Fruit fly (Drosophila melanogaster) whole organism, embryonic: ENCODE measurements around the gene CG10214.

Experiments
- Atf-2 ChIP-seq: fragments of 200-800 bp; sonication (Bioruptor generic); optimal IDR thresholded peaks from 2 replicates; lab custom pipeline; 2016; ENCODE audit warnings: missing biosample characterization, missing genetic modification characterization
- B-H1 ChIP-seq: fragments of 200-800 bp; sonication (Bioruptor generic); IDR thresholded peaks from 3 replicates; pipeline ENCODE4 v1.3.6; 2022; ENCODE audit warnings: missing biosample characterization, missing genetic modification characterization
- BEAF-32 ChIP-seq: fragments of 200-800 bp; sonication (Bioruptor generic); optimal IDR thresholded peaks from 3 replicates; lab custom pipeline; 2017; ENCODE audit warnings: missing biosample characterization, missing genetic modification characterization, mild to moderate bottlenecking, moderate library complexity, missing genetic modification reagents
- C15 ChIP-seq: fragments of 200-800 bp; sonication (Bioruptor generic); IDR thresholded peaks from 3 replicates; pipeline ENCODE4 v1.3.6; 2022; ENCODE audit warnings: missing biosample characterization, missing genetic modification characterization
- CG10267 ChIP-seq: fragments of 200-800 bp; sonication (Bioruptor generic); optimal IDR thresholded peaks from 2 replicates; lab custom pipeline; 2018; ENCODE audit warnings: missing biosample characterization, mild to moderate bottlenecking, missing genetic modification characterization, moderate library complexity
- CG10366 ChIP-seq: fragments of 200-800 bp; sonication (Bioruptor generic); IDR thresholded peaks from 2 replicates; pipeline ENCODE4 v1.3.6; 2022; ENCODE audit warnings: missing biosample characterization, missing genetic modification characterization
- CG10654 ChIP-seq: fragments of 200-800 bp; sonication (Bioruptor generic); optimal IDR thresholded peaks from 2 replicates; lab custom pipeline; 2016; ENCODE audit warnings: missing biosample characterization, missing genetic modification characterization
- CG12299 ChIP-seq: fragments of 200-800 bp; sonication (Bioruptor generic); optimal IDR thresholded peaks from 2 replicates; lab custom pipeline; 2018; ENCODE audit warnings: missing biosample characterization, mild to moderate bottlenecking, missing genetic modification characterization
- CG13424 ChIP-seq: fragments of 200-800 bp; sonication (Bioruptor generic); optimal IDR thresholded peaks from 2 replicates; lab custom pipeline; 2019; ENCODE audit warnings: missing biosample characterization, mild to moderate bottlenecking, missing genetic modification characterization, moderate library complexity
- CG14014 ChIP-seq: fragments of 200-800 bp; sonication (Bioruptor generic); IDR thresholded peaks from 2 replicates; pipeline ENCODE4 v1.3.6; 2022; ENCODE audit warnings: missing biosample characterization, missing genetic modification characterization
- CG15269 ChIP-seq: fragments of 200-800 bp; sonication (Bioruptor generic); optimal IDR thresholded peaks from 2 replicates; lab custom pipeline; 2018; ENCODE audit warnings: missing biosample characterization, mild to moderate bottlenecking, missing genetic modification characterization, moderate library complexity
- CG15696 ChIP-seq: fragments of 200-800 bp; sonication (Bioruptor generic); optimal IDR thresholded peaks from 2 replicates; lab custom pipeline; 2019; ENCODE audit warnings: missing biosample characterization, mild to moderate bottlenecking, missing genetic modification characterization, moderate library complexity
- CG17328 ChIP-seq: fragments of 200-800 bp; sonication (Bioruptor generic); IDR thresholded peaks from 2 replicates; pipeline ENCODE4 v1.3.6; 2022; ENCODE audit warnings: missing biosample characterization, missing genetic modification characterization
- CG17359 ChIP-seq: fragments of 200-800 bp; sonication (Bioruptor generic); optimal IDR thresholded peaks from 3 replicates; lab custom pipeline; 2018; ENCODE audit warnings: missing biosample characterization, mild to moderate bottlenecking, missing genetic modification characterization, moderate library complexity
- CG17568 ChIP-seq: fragments of 200-800 bp; sonication (Bioruptor generic); optimal IDR thresholded peaks from 2 replicates; lab custom pipeline; 2018; ENCODE audit warnings: missing biosample characterization, mild to moderate bottlenecking, missing genetic modification characterization, moderate library complexity
- CG18764 ChIP-seq: fragments of 200-800 bp; sonication (Bioruptor generic); optimal IDR thresholded peaks from 3 replicates; lab custom pipeline; 2016; ENCODE audit warnings: missing biosample characterization, missing genetic modification characterization
- CG2199 ChIP-seq: fragments of 200-800 bp; sonication (Bioruptor generic); IDR thresholded peaks from 3 replicates; pipeline ENCODE4 v1.3.6; 2022; ENCODE audit warnings: missing biosample characterization, missing genetic modification characterization
- CG3281 ChIP-seq: fragments of 200-800 bp; sonication (Bioruptor generic); optimal IDR thresholded peaks from 3 replicates; lab custom pipeline; 2017; ENCODE audit warnings: missing biosample characterization, mild to moderate bottlenecking, missing genetic modification characterization
- CG6654 ChIP-seq: fragments of 200-800 bp; sonication (Bioruptor generic); optimal IDR thresholded peaks from 2 replicates; lab custom pipeline; 2017; ENCODE audit warnings: missing biosample characterization, mild to moderate bottlenecking, missing genetic modification characterization
- CG6689 ChIP-seq: fragments of 200-800 bp; sonication (Bioruptor generic); IDR thresholded peaks from 2 replicates; pipeline ENCODE4 v1.3.6; 2022; ENCODE audit warnings: missing biosample characterization, missing genetic modification characterization
- CG6813 ChIP-seq: fragments of 200-800 bp; sonication (Bioruptor generic); optimal IDR thresholded peaks from 2 replicates; lab custom pipeline; 2017; ENCODE audit warnings: missing biosample characterization, missing genetic modification characterization, mild to moderate bottlenecking, moderate library complexity, missing genetic modification reagents
- CG8944 ChIP-seq: fragments of 200-800 bp; sonication (Bioruptor generic); optimal IDR thresholded peaks from 3 replicates; lab custom pipeline; 2016; ENCODE audit warnings: missing biosample characterization, missing genetic modification characterization
- CG9609 ChIP-seq: fragments of 200-800 bp; sonication (Bioruptor generic); optimal IDR thresholded peaks from 3 replicates; lab custom pipeline; 2016; ENCODE audit warnings: missing biosample characterization, missing genetic modification characterization
- CG9797 ChIP-seq: fragments of 200-800 bp; sonication (Bioruptor generic); optimal IDR thresholded peaks from 3 replicates; lab custom pipeline; 2018; ENCODE audit warnings: missing biosample characterization, mild to moderate bottlenecking, missing genetic modification characterization
- Dek ChIP-seq: fragments of 200-800 bp; sonication (Bioruptor generic); optimal IDR thresholded peaks from 3 replicates; lab custom pipeline; 2019; ENCODE audit warnings: missing biosample characterization, mild to moderate bottlenecking, missing genetic modification characterization, moderate library complexity
- Doc2 ChIP-seq: fragments of 200-800 bp; sonication (Bioruptor generic); IDR thresholded peaks from 2 replicates; pipeline ENCODE4 v1.3.6; 2022; ENCODE audit warnings: missing biosample characterization, missing genetic modification characterization
- Fer3 ChIP-seq: fragments of 200-800 bp; sonication (Bioruptor generic); optimal IDR thresholded peaks from 2 replicates; lab custom pipeline; 2018; ENCODE audit warnings: missing biosample characterization, mild to moderate bottlenecking, missing genetic modification characterization, moderate library complexity
- HLH3B ChIP-seq: fragments of 200-800 bp; sonication (Bioruptor generic); IDR thresholded peaks from 2 replicates; pipeline ENCODE4 v1.3.6; 2022; ENCODE audit warnings: missing biosample characterization, missing genetic modification characterization
- Hr51 ChIP-seq, 2 experiments: fragments of 200-800 bp; sonication (Bioruptor generic); optimal IDR thresholded peaks; 2 replicates in 1 of 2; 3 replicates in 1 of 2; lab custom pipeline; 2016 to 2018; ENCODE audit warnings: missing biosample characterization in 2 of 2, missing genetic modification characterization in 2 of 2, mild to moderate bottlenecking in 1 of 2, moderate library complexity in 1 of 2
- Jarid2 ChIP-seq: fragments of 200-800 bp; sonication (Bioruptor generic); optimal IDR thresholded peaks from 3 replicates; lab custom pipeline; 2017; ENCODE audit warnings: mild to moderate bottlenecking, missing biosample characterization, missing genetic modification reagents, missing genetic modification characterization
- Lim3 ChIP-seq: fragments of 200-800 bp; sonication (Bioruptor generic); IDR thresholded peaks from 2 replicates; pipeline ENCODE4 v1.3.6; 2022; ENCODE audit warnings: missing biosample characterization, missing genetic modification characterization
- Mes4 ChIP-seq: fragments of 200-800 bp; sonication (Bioruptor generic); optimal IDR thresholded peaks from 2 replicates; lab custom pipeline; 2016; ENCODE audit warnings: missing biosample characterization, missing genetic modification characterization
- Oaz ChIP-seq: fragments of 200-800 bp; sonication (Bioruptor generic); IDR thresholded peaks from 2 replicates; pipeline ENCODE4 v1.3.6; 2022; ENCODE audit warnings: missing biosample characterization, missing genetic modification characterization
- Oli ChIP-seq: fragments of 200-800 bp; sonication (Bioruptor generic); optimal IDR thresholded peaks from 2 replicates; lab custom pipeline; 2018; ENCODE audit warnings: missing biosample characterization, mild to moderate bottlenecking, missing genetic modification characterization, moderate library complexity
- Ptx1 ChIP-seq: fragments of 200-800 bp; sonication (Bioruptor generic); IDR thresholded peaks from 2 replicates; pipeline ENCODE4 v1.3.6; 2022; ENCODE audit warnings: missing biosample characterization, missing genetic modification characterization
- Rfx ChIP-seq: fragments of 200-800 bp; sonication (Bioruptor generic); IDR thresholded peaks from 2 replicates; pipeline ENCODE4 v1.3.6; 2022; ENCODE audit warnings: missing biosample characterization, missing genetic modification characterization
- ac ChIP-seq: fragments of 200-800 bp; sonication (Bioruptor generic); optimal IDR thresholded peaks from 3 replicates; lab custom pipeline; 2017; ENCODE audit warnings: missing biosample characterization, mild to moderate bottlenecking, missing genetic modification characterization
- al ChIP-seq: fragments of 200-800 bp; sonication (Bioruptor generic); IDR thresholded peaks from 2 replicates; pipeline ENCODE4 v1.3.6; 2022; ENCODE audit warnings: missing biosample characterization, missing genetic modification characterization
- amos ChIP-seq: fragments of 200-800 bp; sonication (Bioruptor generic); IDR thresholded peaks from 2 replicates; pipeline ENCODE4 v1.3.6; 2022; ENCODE audit warnings: missing biosample characterization, missing genetic modification characterization; ENCODE audit not compliant: partially characterized antibody
- ap ChIP-seq: fragments of 200-800 bp; sonication (Bioruptor generic); IDR thresholded peaks from 2 replicates; pipeline ENCODE4 v1.3.6; 2022; ENCODE audit warnings: missing biosample characterization, missing genetic modification characterization
- ase ChIP-seq: fragments of 200-800 bp; sonication (Bioruptor generic); IDR thresholded peaks from 3 replicates; pipeline ENCODE4 v1.3.6; 2022; ENCODE audit warnings: missing biosample characterization, missing genetic modification characterization
- btn ChIP-seq: fragments of 200-800 bp; sonication (Bioruptor generic); optimal IDR thresholded peaks from 2 replicates; lab custom pipeline; 2016; ENCODE audit warnings: missing biosample characterization, missing genetic modification characterization
- dan ChIP-seq: fragments of 200-800 bp; sonication (Bioruptor generic); IDR thresholded peaks from 2 replicates; pipeline ENCODE4 v1.3.6; 2022; ENCODE audit warnings: missing biosample characterization, missing genetic modification characterization
- exex ChIP-seq: fragments of 200-800 bp; sonication (Bioruptor generic); optimal IDR thresholded peaks from 4 replicates; lab custom pipeline; 2018; ENCODE audit warnings: missing biosample characterization, mild to moderate bottlenecking, missing genetic modification characterization, moderate library complexity
- fd64A ChIP-seq: fragments of 200-800 bp; sonication (Bioruptor generic); optimal IDR thresholded peaks from 3 replicates; lab custom pipeline; 2018; ENCODE audit warnings: missing biosample characterization, mild to moderate bottlenecking, missing genetic modification characterization
- fu2 ChIP-seq: fragments of 200-800 bp; sonication (Bioruptor generic); optimal IDR thresholded peaks from 2 replicates; lab custom pipeline; 2016; ENCODE audit warnings: missing biosample characterization, missing genetic modification characterization
- gem ChIP-seq: fragments of 200-800 bp; sonication (Bioruptor generic); optimal IDR thresholded peaks from 2 replicates; lab custom pipeline; 2019; ENCODE audit warnings: missing biosample characterization, mild to moderate bottlenecking, missing genetic modification characterization, moderate library complexity
- gsb-n ChIP-seq: fragments of 200-800 bp; sonication (Bioruptor generic); optimal IDR thresholded peaks from 3 replicates; lab custom pipeline; 2018; ENCODE audit warnings: missing biosample characterization, mild to moderate bottlenecking, missing genetic modification characterization
- h ChIP-seq: fragments of >200 bp; optimal IDR thresholded peaks from 2 replicates; lab custom pipeline; 2017
- schlank ChIP-seq: fragments of 200-800 bp; sonication (Bioruptor generic); optimal IDR thresholded peaks from 2 replicates; lab custom pipeline; 2018; ENCODE audit warnings: missing biosample characterization, mild to moderate bottlenecking, missing genetic modification characterization
- tgo ChIP-seq: fragments of 200-800 bp; sonication (Bioruptor generic); IDR thresholded peaks from 3 replicates; pipeline ENCODE4 v1.3.6; 2022; ENCODE audit warnings: missing biosample characterization, missing genetic modification characterization
- twi ChIP-seq: fragments of 200-800 bp; optimal IDR thresholded peaks from 2 replicates; lab custom pipeline; 2019; ENCODE audit warnings: missing biosample characterization, mild to moderate bottlenecking, missing genetic modification characterization, moderate library complexity

Gene CG10214

dm6 chr3R:23752728-23753127 lies 14.6 kb downstream of the CG10214 start, which contains the start of the genes RanBP3 and Rpt5 (continued):
- TF ChIP-seq CG12299 (no peak), amos (GFP tag; lab: Robert Waterston, UW) (peak; percentile 86), h (lab: Kevin White, UChicago) (no peak), CG2199 (no peak), BEAF-32 (GFP tag; lab: Kevin White, UChicago) (peak; percentile 82), Ptx1 (GFP tag; lab: Robert Waterston, UW) (0 out of 2 replicates have a peak, but pooled peaks have one; percentile 9), CG6654 (GFP tag; lab: Kevin White, UChicago) (no peak), Atf-2 (GFP tag; lab: Kevin White, UChicago) (peak; percentile 48), CG6689 (no peak), CG9609 (peak; percentile 59), CG15269 (tag; lab: Kevin White, UChicago) (no peak), ac (GFP tag; lab: Kevin White, UChicago) (no peak), twi (no peak), CG6813 (GFP tag; lab: Kevin White, UChicago) (no peak), CG10654 (no peak), CG3281 (GFP tag; lab: Kevin White, UChicago) (peak; percentile 57), B-H1 (GFP tag; lab: Robert Waterston, UW) (no peak), C15 (GFP tag; lab: Robert Waterston, UW) (no peak), CG10366 (peak; percentile 29), Oaz (no peak), CG15696 (tag; lab: Kevin White, UChicago) (no peak), Jarid2 (GFP tag; lab: Kevin White, UChicago) (no peak), schlank (tag; lab: Kevin White, UChicago) (no peak), gsb-n (tag; lab: Kevin White, UChicago) (no peak), CG18764 (GFP tag; lab: Kevin White, UChicago) (no peak), gem (tag; lab: Kevin White, UChicago) (no peak), CG9797 (GFP tag; lab: Kevin White, UChicago) (peak; percentile 40), btn (GFP tag; lab: Kevin White, UChicago) (no peak), Lim3 (GFP tag; lab: Robert Waterston, UW) (no peak), dan (GFP tag; lab: Robert Waterston, UW) (no peak), CG13424 (tag; lab: Kevin White, UChicago) (peak; percentile 10), Mes4 (GFP tag; lab: Kevin White, UChicago) (peak; percentile 9), exex (tag; lab: Kevin White, UChicago) (no peak), Fer3 (tag; lab: Kevin White, UChicago) (peak; percentile 48), Hr51 (GFP tag; optimal IDR thresholded peaks at IDR 0.05; lab: Kevin White, UChicago) (peak in 1 of 2 experiments; percentile 56), HLH3B (GFP tag; lab: Robert Waterston, UW) (no peak), CG17328 (GFP tag; lab: Robert Waterston, UW) (no peak), Dek (tag; lab: Kevin White, UChicago) (no peak), Oli (tag; lab: Kevin White, UChicago) (no peak), al (GFP tag; lab: Robert Waterston, UW) (peak; percentile 37; the same call in 1 of the 2 replicates), ase (GFP tag; lab: Robert Waterston, UW) (no peak), fd64A (no peak), CG17568 (GFP tag; lab: Kevin White, UChicago) (no peak), CG10267 (tag; lab: Kevin White, UChicago) (peak; percentile 98), CG8944 (peak; percentile 26), CG17359 (tag; lab: Kevin White, UChicago) (peak; percentile 36), ap (GFP tag; lab: Robert Waterston, UW) (no peak), fu2 (GFP tag; lab: Kevin White, UChicago) (peak; percentile 61), tgo (GFP tag; lab: Robert Waterston, UW) (no peak), CG14014 (GFP tag; lab: Robert Waterston, UW) (0 out of 2 replicates have a peak, but pooled peaks have one; percentile 30), Rfx (GFP tag; lab: Robert Waterston, UW) (peak; percentile 83), Doc2 (GFP tag; lab: Robert Waterston, UW) (no peak)
